Worm (Caenorhabditis elegans) whole organism, L4 larva: ENCODE measurements around the gene Y39G8B.7.

Experiments
- Y48G9A.11 ChIP-seq: fragments of 200-800 bp; sonication (Bioruptor generic); IDR thresholded peaks from 2 replicates; pipeline ENCODE4 v1.3.6; 2022; ENCODE audit warnings: missing genetic modification reagents, missing genetic modification characterization, missing compliant biosample characterization
- ama-1 ChIP-seq: fragments of 150-350 bp; optimal IDR thresholded peaks from 2 replicates; lab custom pipeline; 2014; ENCODE audit warnings: inconsistent platforms, mixed read lengths
- ceh-62 ChIP-seq: sonication (generic microtip); optimal IDR thresholded peaks from 2 replicates; lab custom pipeline; 2017; ENCODE audit warnings: missing biosample characterization, missing genetic modification characterization
- ceh-82 ChIP-seq: sonication (generic microtip); optimal IDR thresholded peaks from 2 replicates; lab custom pipeline; 2017; ENCODE audit warnings: missing biosample characterization, missing genetic modification characterization
- fkh-10 ChIP-seq: fragments of 150-350 bp; optimal IDR thresholded peaks from 2 replicates; lab custom pipeline; 2014; ENCODE audit warnings: missing biosample characterization, missing genetic modification reagents, missing genetic modification characterization
- lin-13 ChIP-seq: fragments of 150-350 bp; optimal IDR thresholded peaks from 2 replicates; lab custom pipeline; 2014; ENCODE audit warnings: missing biosample characterization, missing genetic modification reagents, missing genetic modification characterization
- mep-1 ChIP-seq: fragments of 150-350 bp; sonication (generic microtip); optimal IDR thresholded peaks from 3 replicates; lab custom pipeline; 2014; ENCODE audit warnings: missing biosample characterization, missing genetic modification characterization
- nhr-28 ChIP-seq: fragments of 150-350 bp; optimal IDR thresholded peaks from 2 replicates; lab custom pipeline; 2014; ENCODE audit warnings: missing biosample characterization, missing genetic modification characterization

DNA sequence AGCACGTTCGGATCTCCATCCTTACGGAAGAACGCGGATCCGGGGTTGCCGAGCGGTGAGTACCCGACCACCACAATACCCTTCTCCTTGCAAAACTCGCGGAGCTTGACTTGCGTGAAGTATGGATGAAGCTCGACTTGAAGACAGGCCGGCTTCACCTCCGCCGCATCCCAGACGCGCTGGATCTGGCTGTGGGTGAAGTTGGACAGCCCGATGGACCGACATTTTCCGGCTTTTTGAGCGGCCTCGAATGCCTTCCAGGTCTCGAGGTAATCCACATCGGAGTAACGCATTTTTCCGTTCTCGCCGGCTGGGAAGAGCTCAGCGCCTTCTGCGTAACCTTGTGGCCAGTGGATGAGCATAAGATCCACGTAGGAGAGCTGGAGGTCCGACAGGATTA, 22.6 kb downstream of the Y39G8B.7 start:
- TF ChIP-seq mep-1 (no peak), ceh-62 (tag; lab: Kevin White, UChicago) (no peak), nhr-28 (tag; lab: Kevin White, UChicago) (no peak), ama-1 (lab: Kevin White, UChicago) (no peak), Y48G9A.11 (GFP tag; lab: Robert Waterston, UW) (no peak), ceh-82 (tag; lab: Kevin White, UChicago) (no peak), lin-13 (no peak), fkh-10 (GFP tag; lab: Kevin White, UChicago) (no peak)
